Worm (Caenorhabditis elegans) whole organism, mixed stage, embryonic: ENCODE measurements around the gene ets-10.

Source experiments
- ceh-83 ChIP-seq: fragments of 200-800 bp; sonication (Bioruptor generic); optimal IDR thresholded peaks from 2 replicates; lab custom pipeline; 2018; ENCODE audit warnings: mild to moderate bottlenecking, missing genetic modification characterization, missing compliant biosample characterization
- ces-1 ChIP-seq: fragments of 150-350 bp; optimal IDR thresholded peaks from 2 replicates; lab custom pipeline; 2014; ENCODE audit warnings: missing biosample characterization, missing genetic modification reagents, missing genetic modification characterization
- elt-1 ChIP-seq: sonication (generic microtip); optimal IDR thresholded peaks from 2 replicates; lab custom pipeline; 2017; ENCODE audit warnings: missing genetic modification characterization, mild to moderate bottlenecking, missing compliant biosample characterization, antibody characterized with exemption, moderate library complexity, borderline replicate concordance; ENCODE audit not compliant: insufficient read depth
- elt-3 ChIP-seq: fragments of 150-350 bp; optimal IDR thresholded peaks from 2 replicates; lab custom pipeline; 2014; ENCODE audit warnings: missing biosample characterization, missing genetic modification characterization
- lsy-2 ChIP-seq: fragments of 150-350 bp; optimal IDR thresholded peaks from 2 replicates; lab custom pipeline; 2014; ENCODE audit warnings: missing biosample characterization, missing genetic modification characterization
- mep-1 ChIP-seq: fragments of 150-350 bp; optimal IDR thresholded peaks from 2 replicates; lab custom pipeline; 2017; ENCODE audit warnings: missing biosample characterization, missing genetic modification reagents, missing genetic modification characterization, inconsistent platforms
- nhr-76 ChIP-seq: sonication (generic microtip); optimal IDR thresholded peaks from 2 replicates; lab custom pipeline; 2017; ENCODE audit warnings: missing biosample characterization, missing genetic modification characterization
- snpc-4 ChIP-seq: fragments of 150-350 bp; optimal IDR thresholded peaks from 2 replicates; lab custom pipeline; 2014; ENCODE audit warnings: missing biosample characterization, missing genetic modification characterization
- unc-62 ChIP-seq: fragments of 150-350 bp; optimal IDR thresholded peaks from 2 replicates; lab custom pipeline; 2014; ENCODE audit warnings: missing biosample characterization, missing genetic modification reagents, missing genetic modification characterization
- ztf-11 ChIP-seq: fragments of 150-350 bp; optimal IDR thresholded peaks from 2 replicates; lab custom pipeline; 2014; ENCODE audit warnings: missing biosample characterization, missing genetic modification characterization

ce11 chrX:4306861-4307260 lies 22.9 kb downstream of the ets-10 start, which contains the start of gene pqn-15:
- no peak for TF ChIP-seq ztf-11 (tag; lab: Kevin White, UChicago)
- no peak for TF ChIP-seq ceh-83
- no peak for TF ChIP-seq elt-1 (tag; lab: Kevin White, UChicago)
- TF ChIP-seq unc-62 (GFP tag; lab: Kevin White, UChicago): no peak
- no peak for TF ChIP-seq elt-3 (tag; lab: Kevin White, UChicago)
- TF ChIP-seq ces-1: no peak
- no peak for TF ChIP-seq mep-1 (tag; lab: Kevin White, UChicago)
- no peak for TF ChIP-seq snpc-4 (tag; lab: Kevin White, UChicago)
- no peak for TF ChIP-seq nhr-76 (tag; lab: Kevin White, UChicago)
- no peak for TF ChIP-seq lsy-2 (tag; lab: Kevin White, UChicago)
